Worm (Caenorhabditis elegans) whole organism, L4 larva: ENCODE data around the gene abhd-14.

Experiments used
- D1046.2 ChIP-seq: fragments of 200-800 bp; sonication (Bioruptor generic); IDR thresholded peaks from 2 replicates; pipeline ENCODE4 v1.3.6; 2022; ENCODE audit warnings: missing genetic modification characterization, missing compliant biosample characterization
- F49E8.2 ChIP-seq: sonication (generic microtip); optimal IDR thresholded peaks from 2 replicates; lab custom pipeline; 2016; ENCODE audit warnings: missing compliant biosample characterization, mild to moderate bottlenecking, missing genetic modification characterization, borderline replicate concordance
- T26A8.4 ChIP-seq: fragments of 200-800 bp; sonication (Bioruptor generic); IDR thresholded peaks from 2 replicates; pipeline ENCODE4 v1.3.6; 2022; ENCODE audit warnings: missing genetic modification characterization, missing compliant biosample characterization
- aha-1 ChIP-seq: fragments of 150-350 bp; peaks from one replicate; lab custom pipeline; 2014; ENCODE audit warnings: missing biosample characterization, missing genetic modification characterization
- arid-1 ChIP-seq: fragments of 200-800 bp; sonication (Bioruptor generic); conservative IDR thresholded peaks from 2 replicates; pipeline ENCODE4 v1.3.6; 2022; ENCODE audit warnings: missing genetic modification reagents, missing genetic modification characterization, missing compliant biosample characterization
- ceh-28 ChIP-seq: fragments of 150-350 bp; optimal IDR thresholded peaks from 2 replicates; lab custom pipeline; 2014; ENCODE audit warnings: missing biosample characterization, missing genetic modification reagents, missing genetic modification characterization
- ceh-44 ChIP-seq: fragments of 200-800 bp; sonication (Bioruptor generic); IDR thresholded peaks from 2 replicates; pipeline ENCODE4 v1.3.6; 2022; ENCODE audit warnings: missing genetic modification reagents, missing genetic modification characterization, missing compliant biosample characterization
- cey-2 ChIP-seq: sonication (generic microtip); optimal IDR thresholded peaks from 3 replicates; lab custom pipeline; 2017; ENCODE audit warnings: missing genetic modification characterization, mild to moderate bottlenecking, missing compliant biosample characterization, antibody characterized with exemption, borderline replicate concordance; ENCODE audit not compliant: insufficient read depth
- ctbp-1 ChIP-seq: fragments of 200-800 bp; sonication (Bioruptor generic); IDR thresholded peaks from 2 replicates; pipeline ENCODE4 v1.3.6; 2022; ENCODE audit warnings: missing genetic modification reagents, missing genetic modification characterization, missing compliant biosample characterization
- daf-12 ChIP-seq: fragments of 150-350 bp; optimal IDR thresholded peaks from 2 replicates; lab custom pipeline; 2014; ENCODE audit warnings: missing biosample characterization, missing genetic modification reagents, missing genetic modification characterization
- dmd-6 ChIP-seq: fragments of 200-800 bp; sonication (Bioruptor generic); IDR thresholded peaks from 2 replicates; pipeline ENCODE4 v1.3.6; 2022; ENCODE audit warnings: missing genetic modification reagents, missing genetic modification characterization, missing compliant biosample characterization
- dmd-9 ChIP-seq: fragments of 200-800 bp; sonication (Bioruptor generic); IDR thresholded peaks from 2 replicates; pipeline ENCODE4 v1.3.6; 2022; ENCODE audit warnings: missing genetic modification reagents, missing genetic modification characterization, missing compliant biosample characterization
- dve-1 ChIP-seq: sonication (generic microtip); optimal IDR thresholded peaks from 2 replicates; lab custom pipeline; 2017; ENCODE audit warnings: antibody characterized with exemption, mild to moderate bottlenecking, missing genetic modification characterization, missing compliant biosample characterization; ENCODE audit not compliant: insufficient read depth
- egl-27 ChIP-seq: sonication (generic microtip); optimal IDR thresholded peaks from 3 replicates; lab custom pipeline; 2017; ENCODE audit warnings: missing biosample characterization, missing genetic modification reagents, missing genetic modification characterization
- hlh-11 ChIP-seq: fragments of 200-800 bp; sonication (Bioruptor generic); optimal IDR thresholded peaks from 2 replicates; lab custom pipeline; 2018; ENCODE audit warnings: mild to moderate bottlenecking, missing genetic modification characterization, missing compliant biosample characterization
- hlh-30 ChIP-seq: sonication (generic microtip); optimal IDR thresholded peaks from 2 replicates; lab custom pipeline; 2017; ENCODE audit warnings: antibody characterized with exemption, mild to moderate bottlenecking, missing genetic modification characterization, missing compliant biosample characterization; ENCODE audit not compliant: insufficient read depth
- hmg-1.1 ChIP-seq: fragments of 200-800 bp; sonication (Bioruptor generic); IDR thresholded peaks from 2 replicates; pipeline ENCODE4 v1.3.6; 2022; ENCODE audit warnings: missing genetic modification reagents, missing genetic modification characterization, missing compliant biosample characterization
- jun-1 ChIP-seq: fragments of 150-350 bp; optimal IDR thresholded peaks from 2 replicates; lab custom pipeline; 2014; ENCODE audit warnings: missing biosample characterization, missing genetic modification reagents, missing genetic modification characterization
- lim-7 ChIP-seq: fragments of 200-800 bp; sonication (Bioruptor generic); IDR thresholded peaks from 2 replicates; pipeline ENCODE4 v1.3.6; 2022; ENCODE audit warnings: missing genetic modification characterization, missing compliant biosample characterization
- lin-1 ChIP-seq: fragments of 200-800 bp; sonication (Bioruptor generic); IDR thresholded peaks from 2 replicates; pipeline ENCODE4 v1.3.6; 2022; ENCODE audit warnings: missing genetic modification reagents, missing genetic modification characterization, missing compliant biosample characterization
- lin-13 ChIP-seq: fragments of 150-350 bp; optimal IDR thresholded peaks from 2 replicates; lab custom pipeline; 2014; ENCODE audit warnings: missing biosample characterization, missing genetic modification reagents, missing genetic modification characterization
- lin-29 ChIP-seq: fragments of 200-800 bp; sonication (Bioruptor generic); IDR thresholded peaks from 2 replicates; pipeline ENCODE4 v1.3.6; 2022; ENCODE audit warnings: missing genetic modification reagents, missing genetic modification characterization, missing compliant biosample characterization
- lin-38 ChIP-seq: fragments of 200-800 bp; sonication (Bioruptor generic); IDR thresholded peaks from 2 replicates; pipeline ENCODE4 v1.3.6; 2022; ENCODE audit warnings: missing genetic modification reagents, missing genetic modification characterization, missing compliant biosample characterization
- lsy-2 ChIP-seq, 2 experiments: fragments of 150-350 bp in 1 of 2; sonication (generic microtip) in 1 of 2; optimal IDR thresholded peaks; 2 replicates each; lab custom pipeline; 2014 to 2017; ENCODE audit warnings: missing biosample characterization in 2 of 2, missing genetic modification characterization in 2 of 2
- madf-9 ChIP-seq: fragments of 200-800 bp; sonication (Bioruptor generic); conservative IDR thresholded peaks from 2 replicates; pipeline ENCODE4 v1.3.6; 2022; ENCODE audit warnings: missing genetic modification reagents, missing genetic modification characterization, missing compliant biosample characterization
- mdl-1 ChIP-seq, 2 experiments: fragments of 150-350 bp in 1 of 2; sonication (generic microtip) in 1 of 2; optimal IDR thresholded peaks; 2 replicates each; lab custom pipeline; 2014 to 2017; ENCODE audit warnings: missing biosample characterization in 2 of 2, missing genetic modification characterization in 2 of 2
- mep-1 ChIP-seq: fragments of 150-350 bp; sonication (generic microtip); optimal IDR thresholded peaks from 3 replicates; lab custom pipeline; 2014; ENCODE audit warnings: missing biosample characterization, missing genetic modification characterization
- mxl-3 ChIP-seq: fragments of 200-800 bp; sonication (Bioruptor generic); optimal IDR thresholded peaks from 2 replicates; lab custom pipeline; 2018; ENCODE audit warnings: mild to moderate bottlenecking, missing genetic modification characterization, missing compliant biosample characterization
- nhr-25 ChIP-seq: sonication (generic microtip); optimal IDR thresholded peaks from 2 replicates; lab custom pipeline; 2017; ENCODE audit warnings: missing genetic modification characterization, mild to moderate bottlenecking, missing compliant biosample characterization, antibody characterized with exemption, moderate library complexity, borderline replicate concordance; ENCODE audit not compliant: insufficient read depth
- nhr-28 ChIP-seq: fragments of 150-350 bp; optimal IDR thresholded peaks from 2 replicates; lab custom pipeline; 2014; ENCODE audit warnings: missing biosample characterization, missing genetic modification characterization
- nhr-41 ChIP-seq: fragments of 200-800 bp; sonication (Bioruptor generic); IDR thresholded peaks from 2 replicates; pipeline ENCODE4 v1.3.6; 2022; ENCODE audit warnings: missing genetic modification reagents, missing genetic modification characterization, missing compliant biosample characterization
- nhr-48 ChIP-seq: sonication (generic microtip); optimal IDR thresholded peaks from 2 replicates; lab custom pipeline; 2016; ENCODE audit warnings: mild to moderate bottlenecking, missing genetic modification characterization, missing compliant biosample characterization
- nhr-6 ChIP-seq: fragments of 150-350 bp; optimal IDR thresholded peaks from 2 replicates; lab custom pipeline; 2014; ENCODE audit warnings: missing biosample characterization, missing genetic modification characterization
- nhr-76 ChIP-seq: fragments of 150-350 bp; optimal IDR thresholded peaks from 2 replicates; lab custom pipeline; 2014; ENCODE audit warnings: missing biosample characterization, missing genetic modification characterization
- nhr-77 ChIP-seq: fragments of 150-350 bp; optimal IDR thresholded peaks from 2 replicates; lab custom pipeline; 2014; ENCODE audit warnings: missing biosample characterization, missing genetic modification characterization
- pha-4 ChIP-seq, 2 experiments: fragments of 150-350 bp in 1 of 2; fragments of 200-800 bp in 1 of 2; sonication (Bioruptor generic) in 1 of 2; IDR thresholded peaks in 1 of 2; optimal IDR thresholded peaks in 1 of 2; 2 replicates each; pipeline versions ENCODE4 v1.3.6 to Lab custom; 2014 to 2022; ENCODE audit warnings: missing genetic modification characterization in 2 of 2, missing genetic modification reagents in 2 of 2, missing biosample characterization in 1 of 2, missing compliant biosample characterization in 1 of 2
- pqm-1 ChIP-seq: sonication (generic microtip); optimal IDR thresholded peaks from 2 replicates; lab custom pipeline; 2017; ENCODE audit warnings: missing biosample characterization, missing genetic modification characterization
- tra-1 ChIP-seq: fragments of 200-800 bp; sonication (Bioruptor generic); IDR thresholded peaks from 2 replicates; pipeline ENCODE4 v1.3.6; 2022; ENCODE audit warnings: missing genetic modification reagents, missing genetic modification characterization, missing compliant biosample characterization
- unc-62 ChIP-seq, 3 experiments: fragments of 150-350 bp in 1 of 3; sonication (generic microtip); optimal IDR thresholded peaks in 2 of 3; peaks in 1 of 3; 1 replicate in 1 of 3; 2 replicates in 2 of 3; lab custom pipeline; 2014 to 2017; ENCODE audit warnings: missing biosample characterization in 3 of 3, missing genetic modification characterization in 3 of 3, missing genetic modification reagents in 3 of 3, missing genotype in 1 of 3
- zip-2 ChIP-seq: fragments of 150-350 bp; optimal IDR thresholded peaks from 2 replicates; lab custom pipeline; 2014; ENCODE audit warnings: missing biosample characterization, missing genetic modification characterization

Gene abhd-14

DNA sequence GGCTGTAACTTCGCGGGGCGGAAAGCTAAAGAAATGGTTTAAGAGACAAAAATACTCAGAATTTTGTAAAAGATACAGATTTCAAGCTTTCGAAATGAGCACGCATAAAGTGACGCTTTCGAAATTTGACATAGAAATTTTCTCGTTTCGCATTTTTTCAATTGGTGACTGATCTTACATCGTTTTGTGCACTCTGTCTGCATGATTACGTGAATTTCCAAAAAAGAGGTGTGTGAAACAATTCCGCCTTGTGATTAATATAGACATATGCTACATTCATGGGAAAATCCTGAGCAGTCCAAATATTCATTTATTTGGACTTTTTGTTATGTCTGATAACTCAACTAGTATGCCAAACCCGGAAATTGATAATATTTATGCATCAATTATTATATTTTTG is 15.8 kb upstream of the abhd-14 start, which contains the start of gene srx-12:
TSS of gene srx-12 (plus strand) at position 301 of the 400 bp plus-strand sequence.
- no peak for TF ChIP-seq nhr-48 (tag; lab: Kevin White, UChicago)
- peak; percentile 22 for TF ChIP-seq aha-1 (tag; lab: Kevin White, UChicago)

DNA sequence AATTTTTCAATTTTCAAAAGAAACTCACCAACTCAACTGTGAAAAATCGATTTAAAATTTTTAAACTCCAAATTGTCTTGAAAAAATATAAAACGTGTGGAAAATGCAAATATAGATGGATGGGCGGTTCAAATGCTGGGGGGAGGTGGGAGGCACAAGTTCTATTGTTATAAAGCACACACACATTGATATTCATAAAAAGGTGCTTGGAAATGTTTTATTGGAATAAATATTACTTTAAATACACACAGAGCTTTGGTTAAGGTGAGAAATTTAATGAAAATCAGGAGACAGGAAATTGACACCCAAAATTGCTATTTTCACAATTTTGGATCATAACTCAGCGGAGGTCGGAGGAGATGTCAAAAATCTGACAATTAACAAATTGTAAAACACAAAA is 14.4 kb upstream of the abhd-14 start, which contains the start of gene Y55F3AM.11:
TSS of gene Y55F3AM.11 (minus strand) at position 101 of the 400 bp plus-strand sequence.
- no peak for TF ChIP-seq pqm-1 (tag; lab: Kevin White, UChicago)
- TF ChIP-seq ceh-44 = no peak
- TF ChIP-seq mxl-3 (GFP tag; lab: Kevin White, UChicago) = no peak
- TF ChIP-seq lin-13 (GFP tag; lab: Kevin White, UChicago) = no peak
- TF ChIP-seq dmd-9 (GFP tag; lab: Robert Waterston, UW) = no peak
- TF ChIP-seq lim-7 (GFP tag; lab: Robert Waterston, UW) = no peak
- no peak for TF ChIP-seq ctbp-1 (GFP tag; lab: Robert Waterston, UW)
- TF ChIP-seq nhr-41 (GFP tag; lab: Robert Waterston, UW) = no peak
- TF ChIP-seq lin-1 (GFP tag; lab: Robert Waterston, UW) = no peak
- no peak for TF ChIP-seq nhr-25 (tag; lab: Kevin White, UChicago)
- no peak for TF ChIP-seq arid-1 (GFP tag; lab: Robert Waterston, UW)
- no peak for TF ChIP-seq zip-2 (tag; lab: Kevin White, UChicago)
- no peak for TF ChIP-seq T26A8.4 (GFP tag; lab: Robert Waterston, UW)
- TF ChIP-seq F49E8.2 (tag; lab: Kevin White, UChicago) = no peak
- TF ChIP-seq daf-12 (tag; lab: Kevin White, UChicago) = no peak
- no peak for TF ChIP-seq D1046.2 (GFP tag; lab: Robert Waterston, UW)
- no peak for TF ChIP-seq nhr-6 (tag; lab: Kevin White, UChicago)
- no peak for TF ChIP-seq nhr-77

DNA sequence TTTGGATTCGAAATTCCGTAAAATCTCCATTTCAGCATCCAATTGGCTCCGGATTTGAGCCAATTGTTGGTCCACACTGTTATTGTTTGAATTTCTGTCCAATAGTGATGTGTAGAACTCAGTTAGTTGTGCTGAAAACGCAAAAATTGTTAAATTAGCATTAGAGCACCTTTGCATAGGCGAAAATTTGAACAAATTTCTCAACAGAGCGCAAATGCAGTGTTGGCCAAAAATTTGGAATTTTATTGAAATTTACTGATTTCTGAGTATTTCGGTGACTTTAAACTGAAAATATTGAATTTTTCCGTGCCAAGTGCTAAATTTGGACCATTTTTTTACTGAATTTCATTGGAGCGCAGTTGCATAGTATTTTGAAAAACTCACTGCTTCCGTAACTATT is 10.7 kb upstream of the abhd-14 start:
- TF ChIP-seq pha-4 (GFP tag; IDR thresholded peaks at IDR 0.05; lab: Robert Waterston, UW) (no peak), pha-4 (tag; optimal IDR thresholded peaks at IDR 0.05; lab: Kevin White, UChicago) (no peak), egl-27 (tag; lab: Kevin White, UChicago) (no peak), jun-1 (tag; lab: Kevin White, UChicago) (no peak), cey-2 (tag; lab: Kevin White, UChicago) (no peak), lin-38 (peak; percentile 84)
- TF ChIP-seq, all 104 proteins: peak for 1

DNA sequence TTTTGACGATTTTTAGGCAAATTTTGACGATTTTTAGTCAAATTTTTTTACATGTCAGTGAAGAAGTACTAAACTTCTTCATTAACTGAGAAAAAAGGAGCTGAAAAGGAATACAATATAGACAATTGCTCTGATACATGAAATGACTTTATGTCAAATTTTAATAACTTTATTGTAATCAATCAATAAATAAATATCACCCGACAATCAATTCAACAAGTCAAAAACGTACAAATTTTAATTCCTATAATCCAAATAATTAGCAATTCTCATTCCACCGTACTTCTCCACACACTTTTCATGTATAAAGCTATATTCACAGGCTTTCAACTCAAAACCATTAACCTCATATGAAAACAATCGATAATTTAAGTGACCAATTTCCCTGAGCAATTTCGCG is 8.7 kb upstream of the abhd-14 start:
- TF ChIP-seq unc-62 (GFP tag; optimal IDR thresholded peaks at IDR 0.05 in 1 of 2; lab: Kevin White, UChicago) (peak in 1 of 2 experiments; percentile 96), unc-62 (tag; optimal IDR thresholded peaks at IDR 0.05; lab: Kevin White, UChicago) (no peak), lin-29 (no peak), D1046.2 (GFP tag; lab: Robert Waterston, UW) (no peak)

- peak; percentile 88 for TF ChIP-seq hlh-11 (tag; lab: Kevin White, UChicago)
- peak; percentile 54 for TF ChIP-seq pqm-1 (tag; lab: Kevin White, UChicago)
- peak; percentile 48 for TF ChIP-seq nhr-25 (tag; lab: Kevin White, UChicago)
- TF ChIP-seq hmg-1.1 (GFP tag; lab: Robert Waterston, UW) = peak; percentile 42; the same call in 1 of the 2 replicates
- peak; percentile 48 for TF ChIP-seq dve-1 (tag; lab: Kevin White, UChicago)
- no peak for TF ChIP-seq ceh-28
- TF ChIP-seq hlh-30 (tag; lab: Kevin White, UChicago) = peak; percentile 88
- TF ChIP-seq nhr-76 (tag; lab: Kevin White, UChicago) = no peak
- peak in 1 of 2 experiments; percentile 10 for TF ChIP-seq lsy-2 (tag; optimal IDR thresholded peaks at IDR 0.05; lab: Kevin White, UChicago)
- peak; percentile 73 for TF ChIP-seq dmd-6 (GFP tag; lab: Robert Waterston, UW)
- TF ChIP-seq lin-29 = no peak
- TF ChIP-seq nhr-6 (tag; lab: Kevin White, UChicago) = peak; percentile 27
- peak; percentile 65 for TF ChIP-seq mxl-3 (GFP tag; lab: Kevin White, UChicago)
- 0 out of 2 replicates have a peak, but pooled peaks have one; percentile 16 for TF ChIP-seq tra-1 (GFP tag; lab: Robert Waterston, UW)
- TF ChIP-seq nhr-28 (tag; lab: Kevin White, UChicago) = peak; percentile 83
- TF ChIP-seq lin-1 (GFP tag; lab: Robert Waterston, UW) = 0 out of 2 replicates have a peak, but pooled peaks have one; percentile 50
- peak in 1 of 2 experiments; percentile 42 for TF ChIP-seq mdl-1 (tag; optimal IDR thresholded peaks at IDR 0.05; lab: Kevin White, UChicago)
- TF ChIP-seq madf-9 = no peak
- no peak for TF ChIP-seq lin-38
- TF ChIP-seq mep-1 (tag; lab: Kevin White, UChicago) = peak; percentile 38
- peak in 1 of 2 experiments; percentile 13 for TF ChIP-seq unc-62 (GFP tag; optimal IDR thresholded peaks at IDR 0.05 in 1 of 2; lab: Kevin White, UChicago)
- no peak for TF ChIP-seq unc-62 (tag; optimal IDR thresholded peaks at IDR 0.05; lab: Kevin White, UChicago)
Observed at ce11 chrIV:1035108-1035507, 5.3 kb upstream of the abhd-14 start.
